Worm (Caenorhabditis elegans): Measurements from ENCODE around the gene R11G1.11.

DNA sequence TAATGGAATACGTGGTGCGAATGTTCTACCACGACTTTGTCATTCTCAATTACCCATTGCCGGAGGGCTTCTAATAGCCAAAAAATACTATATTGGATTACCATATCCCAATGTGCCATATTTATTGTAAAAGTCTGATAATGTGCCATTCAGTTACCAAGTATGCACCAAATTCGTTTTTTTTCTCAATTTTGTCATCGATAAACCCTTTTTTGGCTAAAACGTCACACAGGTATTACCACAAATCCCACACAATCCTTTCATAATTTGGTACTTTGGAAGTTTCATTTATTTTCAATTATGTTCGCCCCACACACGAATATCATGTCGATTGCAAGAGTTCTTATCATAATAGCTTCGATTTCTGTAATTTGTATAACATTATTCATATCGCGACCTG is 26.7 kb upstream of the R11G1.11 start, which contains the start of gene vep-2:
- TF ChIP-seq nhr-28 (tag; optimal IDR thresholded peaks at IDR 0.05) = no peak
- TF ChIP-seq lsy-2 (tag; optimal IDR thresholded peaks at IDR 0.05) = no peak

Data from whole organism, mixed stage, embryonic.